Fruit fly (Drosophila melanogaster) ovary, adult (tissue): ENCODE results near the gene CG33939.

Experiments
- CG17801 ChIP-seq: fragments of 200-800 bp; optimal IDR thresholded peaks from 2 replicates; lab custom pipeline; 2019; ENCODE audit warnings: missing biosample characterization, mild to moderate bottlenecking, missing genetic modification characterization, moderate library complexity; ENCODE audit not compliant: partially characterized antibody

Gene CG33939

DNA sequence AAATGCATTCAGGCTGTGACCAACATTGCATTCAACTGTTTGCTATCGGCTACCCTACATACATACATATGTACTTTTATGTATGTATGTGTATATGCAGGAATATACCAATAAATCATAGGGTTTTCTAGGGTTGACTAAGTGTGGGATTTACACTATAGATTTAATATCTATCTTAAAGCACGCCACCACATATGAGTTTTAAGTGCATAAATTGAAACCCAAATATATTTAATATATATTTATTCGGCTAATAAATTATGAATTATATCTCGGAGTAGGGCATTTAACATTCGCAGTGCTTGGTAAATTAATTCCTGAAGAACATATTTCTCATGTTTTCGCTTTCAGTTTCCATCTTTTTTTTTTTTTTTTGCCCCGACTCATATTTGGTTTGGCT, 14.8 kb downstream of the CG33939 start:
- TF ChIP-seq CG17801 (GFP tag; lab: Kevin White, UChicago), result no peak

DNA sequence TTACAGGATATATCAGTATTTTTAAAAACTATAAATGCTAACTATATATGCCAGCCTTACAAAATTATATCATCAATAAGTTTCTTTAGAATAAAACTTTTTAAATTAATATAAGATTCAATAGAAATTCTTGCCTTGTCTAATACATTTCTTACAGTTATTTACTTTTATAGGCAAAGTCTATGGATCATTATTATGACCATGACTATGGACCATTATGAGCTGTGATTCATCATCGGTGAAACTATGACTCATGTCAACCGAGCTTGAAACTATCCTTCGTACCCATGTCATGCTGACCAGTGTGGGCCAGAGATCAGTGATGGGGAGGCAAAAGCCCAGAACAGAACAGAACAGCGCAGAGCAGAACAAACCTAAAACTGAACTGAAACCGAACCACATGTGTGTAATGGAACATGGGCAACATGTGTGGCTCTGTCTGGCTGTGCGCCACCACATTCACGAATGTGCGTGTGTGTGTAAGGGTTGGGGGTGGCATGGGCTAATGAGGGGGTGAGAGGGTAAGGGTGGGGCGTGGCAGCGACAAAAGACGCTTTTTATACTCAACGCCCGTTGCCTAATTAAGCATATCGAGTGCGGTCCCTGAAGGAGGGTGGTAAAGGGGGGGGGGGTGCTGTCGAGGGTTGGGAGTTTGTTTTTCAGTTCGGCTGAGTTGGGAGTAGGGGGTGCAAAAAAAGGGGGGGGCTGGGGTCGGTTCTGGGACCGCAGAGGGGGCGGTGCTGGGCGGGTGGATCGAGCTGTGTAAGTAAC, 16.0 kb downstream of the CG33939 start:
- no peak for TF ChIP-seq CG17801 (GFP tag; lab: Kevin White, UChicago)

DNA sequence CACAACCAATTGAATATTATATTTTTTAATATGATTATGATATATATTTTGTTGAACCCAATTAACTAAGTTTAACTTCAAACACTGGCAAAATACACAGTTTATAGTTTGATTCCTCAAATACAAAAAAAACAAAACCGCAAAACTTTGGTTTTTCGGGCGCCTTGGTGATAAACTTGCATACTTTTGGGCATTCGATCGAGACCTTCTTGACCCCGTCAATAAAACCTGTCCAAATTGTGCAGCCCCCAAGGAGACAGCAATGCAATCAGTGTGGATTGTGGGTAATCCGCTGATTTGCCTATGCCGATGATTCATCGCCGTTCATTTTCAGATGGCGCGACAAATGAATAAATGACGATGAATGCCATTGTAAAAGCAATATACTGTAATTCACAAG, 17.2 kb downstream of the CG33939 start:
- no peak for TF ChIP-seq CG17801 (GFP tag; lab: Kevin White, UChicago)

DNA sequence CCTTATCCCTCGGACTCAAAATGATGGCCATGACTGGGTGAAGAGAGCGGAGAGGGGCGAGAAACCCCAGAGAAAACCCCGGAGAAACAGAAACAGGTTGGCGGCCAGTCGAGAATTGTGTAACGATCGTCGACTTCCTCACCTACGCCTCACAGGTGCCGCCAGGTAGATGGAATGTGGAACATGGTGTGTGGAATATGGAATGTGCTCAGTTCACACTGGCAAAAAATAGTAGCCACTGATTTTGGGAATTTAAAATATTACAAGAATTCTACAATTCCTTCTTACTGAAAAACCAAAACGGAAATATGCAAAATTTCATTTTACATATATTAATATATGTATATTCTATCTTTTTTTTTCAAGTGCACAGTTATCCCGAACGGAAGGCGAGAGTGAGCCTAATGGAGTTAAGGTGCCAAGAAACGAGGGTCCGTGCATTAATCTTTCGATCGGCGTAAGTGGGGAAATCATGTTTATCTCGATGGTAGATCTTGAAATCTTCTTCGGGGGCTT, 18.7 kb downstream of the CG33939 start:
- TF ChIP-seq CG17801 (GFP tag; lab: Kevin White, UChicago), result no peak

DNA sequence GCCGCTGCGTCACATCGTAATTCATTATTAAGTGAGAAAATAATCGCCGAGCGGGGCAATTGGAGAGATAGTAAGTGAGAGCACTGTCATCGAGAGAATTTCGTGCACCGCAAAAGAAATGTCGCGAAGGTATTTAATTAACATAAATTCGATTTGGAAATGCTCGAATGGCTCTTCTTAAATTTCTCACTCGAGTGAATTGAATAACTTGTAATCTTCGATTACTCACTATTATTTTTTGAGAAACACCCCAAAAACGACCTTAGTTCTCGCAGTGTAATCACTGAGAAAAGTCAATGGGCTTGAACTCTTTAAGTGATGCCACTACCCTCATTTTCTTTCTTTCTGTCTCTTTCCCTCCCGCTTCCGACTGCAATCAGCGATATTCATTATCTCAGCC, 19.7 kb downstream of the CG33939 start:
- peak; percentile 85 for TF ChIP-seq CG17801 (GFP tag; lab: Kevin White, UChicago)

DNA sequence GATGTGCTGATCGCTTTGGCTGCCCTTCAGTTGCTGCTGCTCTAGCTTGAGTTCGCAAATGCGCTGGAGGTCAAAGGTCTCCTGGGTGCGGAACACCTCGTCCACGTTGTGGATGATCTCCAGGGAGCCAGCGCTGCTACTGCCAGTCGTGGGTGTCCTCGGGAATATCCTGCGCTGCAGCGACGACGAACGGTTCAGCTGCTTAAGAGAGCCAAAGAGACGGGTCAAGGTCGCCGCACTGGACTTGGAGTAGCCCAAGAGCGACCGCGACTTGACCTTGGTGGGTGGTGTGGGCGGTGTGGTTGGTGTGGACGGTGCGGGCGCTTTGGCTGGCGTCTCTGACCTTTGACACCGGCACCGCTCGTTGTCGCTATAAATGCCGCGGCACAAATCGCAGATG, 20.5 kb downstream of the CG33939 start:
- TF ChIP-seq CG17801 (GFP tag; lab: Kevin White, UChicago), result no peak

DNA sequence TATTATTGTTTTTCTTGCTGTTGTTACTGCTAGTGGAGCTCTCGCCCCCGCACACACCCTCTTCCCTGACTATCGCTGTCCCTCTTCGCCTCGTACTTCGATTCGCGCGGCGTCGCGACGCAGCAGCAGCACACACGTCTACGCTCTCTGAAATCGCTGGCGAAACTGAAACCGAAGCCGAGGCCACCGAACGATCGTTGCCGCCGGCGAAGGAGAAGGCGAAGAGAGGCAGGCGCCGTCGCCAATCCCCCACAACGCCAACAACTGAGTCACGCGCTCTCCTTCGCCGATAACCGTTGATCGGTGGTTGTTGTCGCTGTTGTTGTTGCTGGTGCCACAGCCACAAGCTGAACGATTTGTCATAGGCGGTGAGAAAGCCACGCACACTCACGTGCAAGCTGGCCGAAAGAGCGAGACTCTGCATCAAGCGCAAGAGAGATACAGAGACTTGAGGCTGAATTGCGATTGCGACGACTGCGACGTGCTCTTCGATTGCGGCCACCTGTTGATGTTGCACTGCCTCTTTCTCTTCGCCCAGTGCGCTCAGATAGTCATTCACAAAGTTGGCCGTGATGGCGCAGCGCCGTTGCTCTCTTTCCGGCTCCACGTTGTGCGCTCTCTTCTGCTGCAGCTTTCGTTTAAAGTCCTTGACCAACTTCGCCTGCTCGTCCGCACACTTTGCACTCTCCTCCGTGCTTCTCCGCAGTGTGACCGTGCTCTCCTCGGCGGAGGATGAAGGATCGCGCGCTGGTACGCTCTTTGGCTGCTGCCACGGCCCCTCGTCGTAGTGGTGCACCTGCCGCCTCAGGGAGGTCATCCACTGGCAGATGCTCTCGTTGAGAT, 21.2 kb downstream of the CG33939 start:
- TF ChIP-seq CG17801 (GFP tag; lab: Kevin White, UChicago), result peak; percentile 24

DNA sequence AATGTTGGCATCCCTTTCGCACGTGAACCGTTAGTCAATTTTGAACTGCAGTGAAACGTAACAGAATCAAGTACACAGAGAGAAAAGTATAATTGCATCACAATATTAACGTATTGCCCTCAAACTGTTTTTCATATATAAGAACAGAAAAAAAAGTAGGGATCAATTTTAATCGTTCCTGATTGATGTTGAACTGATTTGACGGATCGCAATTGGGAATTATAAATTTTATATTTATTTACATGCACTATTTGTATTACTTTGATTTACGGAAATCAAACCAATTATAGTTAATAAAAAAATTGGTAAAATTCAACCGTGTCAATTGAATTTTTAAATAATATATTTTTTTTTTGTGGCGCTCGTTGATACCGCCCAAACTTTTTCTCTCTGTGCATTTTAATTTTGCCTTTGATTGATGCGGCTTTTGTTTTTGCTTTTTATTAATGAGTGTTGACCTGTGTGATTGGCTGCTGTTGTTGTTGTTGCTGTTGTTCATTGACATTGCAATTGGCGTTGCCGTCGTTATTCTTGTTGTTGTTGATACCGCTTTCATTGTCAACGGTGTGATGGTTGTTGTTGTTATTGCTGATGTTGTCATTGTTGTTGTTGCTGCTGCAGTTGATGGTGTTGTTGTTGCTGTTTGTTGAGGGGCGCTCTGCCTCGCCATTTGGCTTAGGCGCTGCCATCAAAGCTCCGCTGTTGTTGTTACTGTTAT, 22.0 kb downstream of the CG33939 start:
- peak; percentile 65 for TF ChIP-seq CG17801 (GFP tag; lab: Kevin White, UChicago)

DNA sequence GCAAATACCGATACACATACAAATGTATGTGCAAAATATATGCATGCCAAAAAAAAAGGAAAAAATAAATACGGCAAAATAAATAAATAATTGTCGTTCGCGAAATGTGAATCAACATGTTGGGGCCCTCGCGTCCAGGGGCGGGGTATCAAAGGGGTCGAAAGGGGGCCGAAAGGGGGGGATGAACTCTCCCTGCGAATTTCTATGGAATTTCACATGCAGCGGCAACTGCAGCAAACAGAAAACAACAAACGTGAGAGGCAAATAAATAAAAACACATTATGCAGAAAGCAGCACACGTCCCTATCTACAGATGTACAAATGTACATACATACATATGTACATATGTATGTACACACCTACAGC, 25.2 kb downstream of the CG33939 start:
- no peak for TF ChIP-seq CG17801 (GFP tag; lab: Kevin White, UChicago)

DNA sequence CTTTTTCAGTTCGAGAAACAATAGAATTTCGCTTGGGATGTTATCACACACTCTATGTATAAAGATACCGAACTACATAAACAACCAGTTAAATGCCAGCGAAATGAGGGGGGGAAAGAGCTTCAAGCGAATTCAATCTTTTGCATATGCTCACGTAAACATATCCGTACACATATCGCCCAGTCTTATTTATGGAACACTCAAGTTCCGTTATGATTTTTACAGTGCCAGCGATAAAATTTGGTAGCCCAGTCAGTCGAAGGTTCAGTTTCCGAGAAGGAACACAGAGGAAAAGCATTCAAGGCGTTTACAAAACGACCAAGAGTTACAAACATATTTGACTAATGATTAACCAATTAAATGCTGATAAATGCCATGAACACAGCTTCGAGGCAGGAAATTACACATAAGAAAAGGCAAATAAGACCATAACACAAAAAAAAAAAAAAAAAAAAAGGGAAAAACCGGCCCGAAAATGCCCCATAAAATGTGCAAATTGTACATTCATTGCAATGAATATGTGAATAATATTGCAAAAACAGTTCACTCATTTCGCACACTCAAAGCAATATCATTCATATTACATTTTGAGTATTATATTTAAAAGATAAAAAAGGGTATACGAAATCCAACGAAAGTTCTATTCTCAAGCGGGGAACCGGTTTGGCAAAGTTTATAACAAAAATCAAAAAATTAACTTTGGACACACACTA, 25.7 kb downstream of the CG33939 start:
- TF ChIP-seq CG17801 (GFP tag; lab: Kevin White, UChicago), result no peak

DNA sequence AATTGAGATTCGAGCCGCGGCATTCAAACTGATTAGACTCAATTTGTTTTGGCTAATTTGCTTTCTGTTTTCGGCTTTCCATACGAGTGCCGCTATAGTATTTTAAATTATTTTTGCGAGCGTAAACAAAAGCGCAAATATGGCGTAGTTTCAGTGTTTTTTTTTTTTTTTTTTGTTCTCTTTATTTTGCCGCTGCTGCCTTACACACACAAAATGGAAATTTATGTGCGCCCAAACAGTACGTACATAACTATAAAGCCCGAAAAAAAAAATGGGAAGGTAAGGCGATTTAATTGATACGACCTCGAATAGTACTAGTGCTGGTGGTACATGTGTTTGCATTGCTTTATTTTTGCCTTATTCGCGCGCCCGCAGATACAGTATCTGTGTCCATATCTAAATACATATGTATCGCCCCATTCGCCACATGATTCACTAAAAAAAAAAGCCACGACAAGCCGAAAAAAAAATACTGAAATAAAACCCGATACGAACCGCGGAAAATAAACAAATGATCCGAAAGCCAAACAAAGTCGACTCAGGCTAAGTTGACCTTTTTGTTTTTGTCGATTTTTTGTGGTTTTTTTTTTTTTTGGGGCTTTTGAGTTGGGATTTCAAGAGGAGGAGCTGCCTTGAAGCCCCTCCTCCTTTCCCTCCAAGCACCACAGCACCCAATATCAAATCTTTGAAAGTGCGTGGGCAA, 26.6 kb downstream of the CG33939 start:
- peak; percentile 68 for TF ChIP-seq CG17801 (GFP tag; lab: Kevin White, UChicago)

DNA sequence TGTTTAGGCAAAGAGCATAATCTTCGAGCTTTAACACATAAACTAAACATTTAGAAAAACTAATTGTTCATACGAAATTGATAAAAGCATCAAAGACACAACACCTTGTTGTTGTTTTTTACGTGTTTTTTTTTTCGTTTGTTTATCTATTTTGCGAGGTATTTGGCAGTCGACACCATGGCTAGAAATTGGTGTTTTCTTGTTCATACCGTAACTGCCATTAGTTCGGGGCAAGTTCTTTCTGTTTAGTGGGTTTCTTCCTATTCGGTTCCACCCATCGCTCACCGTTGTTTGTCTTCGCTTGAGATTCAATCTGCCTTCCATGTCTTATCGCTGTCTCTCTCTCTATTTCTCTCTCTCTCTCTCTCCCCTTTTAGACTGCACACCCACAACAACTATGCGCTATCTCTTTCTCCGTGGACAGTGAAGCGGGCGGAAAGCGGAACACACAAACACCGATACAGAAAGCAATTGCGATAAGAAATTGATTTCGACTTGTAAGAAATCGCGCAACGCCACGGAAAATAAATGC, 28.2 kb downstream of the CG33939 start:
- TF ChIP-seq CG17801 (GFP tag; lab: Kevin White, UChicago), result no peak

DNA sequence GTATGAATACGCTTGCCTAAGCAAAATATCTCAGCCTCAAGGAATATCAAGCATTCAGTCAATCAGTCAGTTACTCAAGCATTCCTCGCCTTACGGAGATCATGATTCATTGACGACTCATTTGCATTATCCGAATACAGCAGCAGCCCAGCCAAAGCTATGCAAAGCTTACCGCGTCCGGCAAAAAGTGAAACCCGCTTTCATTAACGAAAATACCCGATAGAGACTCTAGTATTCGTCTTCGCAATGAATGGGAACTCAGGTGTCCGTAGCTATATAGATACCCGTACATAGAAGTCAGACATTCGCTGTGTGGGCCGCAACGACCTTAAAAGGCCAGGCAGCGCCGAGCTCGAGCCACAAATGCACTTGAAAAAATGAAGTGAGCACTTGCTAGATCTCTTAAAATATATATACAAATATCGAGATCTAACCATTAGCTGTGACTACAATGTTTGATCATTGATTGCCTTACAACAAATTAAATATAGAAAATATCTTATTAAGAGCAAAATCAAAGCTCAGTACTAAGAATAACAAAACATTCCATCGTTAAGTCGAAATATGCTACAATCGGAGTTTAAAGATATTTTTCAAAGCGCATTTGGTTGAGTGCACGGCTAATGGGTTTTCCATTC, 29.8 kb downstream of the CG33939 start:
- no peak for TF ChIP-seq CG17801 (GFP tag; lab: Kevin White, UChicago)
